Fruit fly (Drosophila melanogaster) whole organism, embryonic: ENCODE data around the gene Hmbs.

Experiments
- Asciz ChIP-seq: fragments of 200-800 bp; sonication (Bioruptor generic); optimal IDR thresholded peaks from 2 replicates; lab custom pipeline; 2017; ENCODE audit warnings: missing biosample characterization, mild to moderate bottlenecking, missing genetic modification characterization, missing genetic modification reagents
- Atf3 ChIP-seq: fragments of 200-800 bp; sonication (Bioruptor generic); optimal IDR thresholded peaks from 3 replicates; lab custom pipeline; 2016; ENCODE audit warnings: missing biosample characterization, missing genetic modification characterization
- Awh ChIP-seq: fragments of 200-800 bp; sonication (Bioruptor generic); IDR thresholded peaks from 2 replicates; pipeline ENCODE4, ENCODE4 v1.3.6; 2022; ENCODE audit warnings: missing biosample characterization, missing genetic modification characterization
- CG10274 ChIP-seq: fragments of 200-800 bp; sonication (Bioruptor generic); optimal IDR thresholded peaks from 3 replicates; lab custom pipeline; 2017; ENCODE audit warnings: missing biosample characterization, mild to moderate bottlenecking, missing genetic modification characterization
- CG10565 ChIP-seq: fragments of 200-800 bp; sonication (Bioruptor generic); optimal IDR thresholded peaks from 3 replicates; lab custom pipeline; 2016; ENCODE audit warnings: missing biosample characterization, mild to moderate bottlenecking, missing genetic modification characterization
- CG11560 ChIP-seq: fragments of 200-800 bp; sonication (Bioruptor generic); IDR thresholded peaks from 3 replicates; pipeline ENCODE4 v1.3.6; 2022; ENCODE audit warnings: missing biosample characterization, missing genetic modification characterization
- CG12219 ChIP-seq: fragments of 200-800 bp; sonication (Bioruptor generic); optimal IDR thresholded peaks from 3 replicates; lab custom pipeline; 2018; ENCODE audit warnings: missing biosample characterization, mild to moderate bottlenecking, missing genetic modification characterization
- CG13424 ChIP-seq: fragments of 200-800 bp; sonication (Bioruptor generic); optimal IDR thresholded peaks from 2 replicates; lab custom pipeline; 2019; ENCODE audit warnings: missing biosample characterization, mild to moderate bottlenecking, missing genetic modification characterization, moderate library complexity
- CG14441 ChIP-seq: fragments of 200-800 bp; sonication (Bioruptor generic); IDR thresholded peaks from 2 replicates; pipeline ENCODE4 v1.3.6; 2022; ENCODE audit warnings: missing biosample characterization, missing genetic modification characterization
- CG14710 ChIP-seq: fragments of 200-800 bp; sonication (Bioruptor generic); optimal IDR thresholded peaks from 3 replicates; lab custom pipeline; 2019; ENCODE audit warnings: missing biosample characterization, mild to moderate bottlenecking, missing genetic modification characterization, moderate library complexity
- CG31441 ChIP-seq: fragments of 200-800 bp; sonication (Bioruptor generic); IDR thresholded peaks from 2 replicates; pipeline ENCODE4 v1.3.6; 2022; ENCODE audit warnings: missing biosample characterization, missing genetic modification characterization
- CG3163 ChIP-seq: fragments of 200-800 bp; sonication (Bioruptor generic); optimal IDR thresholded peaks from 3 replicates; lab custom pipeline; 2016; ENCODE audit warnings: missing biosample characterization, missing genetic modification characterization
- CG3995 ChIP-seq: fragments of 200-800 bp; sonication (Bioruptor generic); optimal IDR thresholded peaks from 3 replicates; lab custom pipeline; 2016; ENCODE audit warnings: missing biosample characterization, missing genetic modification characterization
- CG5180 ChIP-seq: fragments of 200-800 bp; sonication (Bioruptor generic); optimal IDR thresholded peaks from 3 replicates; lab custom pipeline; 2017; ENCODE audit warnings: missing biosample characterization, missing genetic modification characterization, mild to moderate bottlenecking, moderate library complexity, missing genetic modification reagents
- CG7271 ChIP-seq: fragments of 200-800 bp; sonication (Bioruptor generic); optimal IDR thresholded peaks from 2 replicates; lab custom pipeline; 2018; ENCODE audit warnings: missing biosample characterization, mild to moderate bottlenecking, missing genetic modification characterization, moderate library complexity
- CG7745 ChIP-seq: fragments of 200-800 bp; sonication (Bioruptor generic); optimal IDR thresholded peaks from 2 replicates; lab custom pipeline; 2018; ENCODE audit warnings: missing biosample characterization, mild to moderate bottlenecking, missing genetic modification characterization, moderate library complexity
- CG7963 ChIP-seq: fragments of 200-800 bp; sonication (Bioruptor generic); IDR thresholded peaks from 3 replicates; pipeline ENCODE4 v1.3.6; 2022; ENCODE audit warnings: missing biosample characterization, missing genetic modification characterization; ENCODE audit not compliant: partially characterized antibody
- CG9797 ChIP-seq: fragments of 200-800 bp; sonication (Bioruptor generic); optimal IDR thresholded peaks from 3 replicates; lab custom pipeline; 2018; ENCODE audit warnings: missing biosample characterization, mild to moderate bottlenecking, missing genetic modification characterization
- CTCF ChIP-seq: fragments of 200-800 bp; sonication (Bioruptor generic); optimal IDR thresholded peaks from 2 replicates; lab custom pipeline; 2017; ENCODE audit warnings: missing biosample characterization, mild to moderate bottlenecking, missing genetic modification characterization, moderate library complexity
- Drgx ChIP-seq: fragments of 200-800 bp; sonication (Bioruptor generic); IDR thresholded peaks from 2 replicates; pipeline ENCODE4 v1.3.6; 2022; ENCODE audit warnings: missing biosample characterization, missing genetic modification characterization
- Elba2 ChIP-seq: fragments of 200-800 bp; sonication (Bioruptor generic); optimal IDR thresholded peaks from 3 replicates; lab custom pipeline; 2016; ENCODE audit warnings: missing biosample characterization, missing genetic modification characterization
- H15 ChIP-seq: fragments of 200-800 bp; sonication (Bioruptor generic); IDR thresholded peaks from 3 replicates; pipeline ENCODE4 v1.3.6; 2022; ENCODE audit warnings: missing biosample characterization, missing genetic modification characterization
- H2.0 ChIP-seq: fragments of 200-800 bp; sonication (Bioruptor generic); IDR thresholded peaks from 2 replicates; pipeline ENCODE4 v1.3.6; 2022; ENCODE audit warnings: missing biosample characterization, missing genetic modification characterization
- HLH54F ChIP-seq: fragments of 200-800 bp; sonication (Bioruptor generic); optimal IDR thresholded peaks from 3 replicates; lab custom pipeline; 2016; ENCODE audit warnings: missing biosample characterization, missing genetic modification characterization
- HmgZ ChIP-seq: fragments of 200-800 bp; sonication (Bioruptor generic); optimal IDR thresholded peaks from 2 replicates; lab custom pipeline; 2018; ENCODE audit warnings: missing biosample characterization, mild to moderate bottlenecking, missing genetic modification characterization
- Jarid2 ChIP-seq: fragments of 200-800 bp; sonication (Bioruptor generic); optimal IDR thresholded peaks from 3 replicates; lab custom pipeline; 2017; ENCODE audit warnings: mild to moderate bottlenecking, missing biosample characterization, missing genetic modification reagents, missing genetic modification characterization
- MBD-R2 ChIP-seq: fragments of 200-800 bp; sonication (Bioruptor generic); IDR thresholded peaks from 2 replicates; pipeline ENCODE4 v1.3.6; 2022; ENCODE audit warnings: missing biosample characterization, missing genetic modification characterization
- NK7.1 ChIP-seq: fragments of 200-800 bp; sonication (Bioruptor generic); optimal IDR thresholded peaks from 3 replicates; lab custom pipeline; 2016; ENCODE audit warnings: missing biosample characterization, missing genetic modification characterization
- Oli ChIP-seq: fragments of 200-800 bp; sonication (Bioruptor generic); optimal IDR thresholded peaks from 2 replicates; lab custom pipeline; 2018; ENCODE audit warnings: missing biosample characterization, mild to moderate bottlenecking, missing genetic modification characterization, moderate library complexity
- Opbp ChIP-seq: fragments of 200-800 bp; sonication (Bioruptor generic); IDR thresholded peaks from 3 replicates; pipeline ENCODE4 v1.3.6; 2022; ENCODE audit warnings: missing biosample characterization, missing genetic modification characterization; ENCODE audit not compliant: partially characterized antibody
- amos ChIP-seq: fragments of 200-800 bp; sonication (Bioruptor generic); IDR thresholded peaks from 2 replicates; pipeline ENCODE4 v1.3.6; 2022; ENCODE audit warnings: missing biosample characterization, missing genetic modification characterization; ENCODE audit not compliant: partially characterized antibody
- ci ChIP-seq: fragments of 200-800 bp; sonication (Bioruptor generic); IDR thresholded peaks from 3 replicates; pipeline ENCODE4 v1.3.6; 2022; ENCODE audit warnings: missing biosample characterization, missing genetic modification characterization
- crol ChIP-seq: fragments of 200-800 bp; sonication (Bioruptor generic); IDR thresholded peaks from 2 replicates; pipeline ENCODE4 v1.3.6; 2022; ENCODE audit warnings: missing biosample characterization, missing genetic modification characterization
- dan ChIP-seq: fragments of 200-800 bp; sonication (Bioruptor generic); IDR thresholded peaks from 2 replicates; pipeline ENCODE4 v1.3.6; 2022; ENCODE audit warnings: missing biosample characterization, missing genetic modification characterization
- dati ChIP-seq: fragments of 200-800 bp; sonication (Bioruptor generic); IDR thresholded peaks from 2 replicates; pipeline ENCODE4 v1.3.6; 2022; ENCODE audit warnings: missing biosample characterization, missing genetic modification characterization
- dimm ChIP-seq: fragments of 200-800 bp; sonication (Bioruptor generic); IDR thresholded peaks from 2 replicates; pipeline ENCODE4 v1.3.6; 2022; ENCODE audit warnings: missing biosample characterization, missing genetic modification characterization
- dpn ChIP-seq, 2 experiments: fragments of 200-800 bp; sonication (Bioruptor generic); optimal IDR thresholded peaks; 3 replicates each; lab custom pipeline; 2016; ENCODE audit warnings: missing biosample characterization in 2 of 2, missing genetic modification characterization in 2 of 2
- dysf ChIP-seq: fragments of 200-800 bp; sonication (Bioruptor generic); IDR thresholded peaks from 3 replicates; pipeline ENCODE4 v1.3.6; 2022; ENCODE audit warnings: missing biosample characterization, missing genetic modification characterization
- fd64A ChIP-seq: fragments of 200-800 bp; sonication (Bioruptor generic); optimal IDR thresholded peaks from 3 replicates; lab custom pipeline; 2018; ENCODE audit warnings: missing biosample characterization, mild to moderate bottlenecking, missing genetic modification characterization
- gce ChIP-seq: fragments of 200-800 bp; sonication (Bioruptor generic); IDR thresholded peaks from 3 replicates; pipeline ENCODE4 v1.3.6; 2022; ENCODE audit warnings: missing biosample characterization, missing genetic modification characterization
- lbe ChIP-seq: fragments of 200-800 bp; sonication (Bioruptor generic); optimal IDR thresholded peaks from 2 replicates; lab custom pipeline; 2016; ENCODE audit warnings: missing biosample characterization, mild to moderate bottlenecking, missing genetic modification characterization
- lola ChIP-seq, 3 experiments: fragments of >200 bp in 2 of 3; fragments of 200-800 bp in 1 of 3; sonication (Bioruptor generic) in 1 of 3; optimal IDR thresholded peaks; 2 replicates each; lab custom pipeline; 2017 to 2019; ENCODE audit warnings: missing biosample characterization in 3 of 3, missing genetic modification characterization in 3 of 3, mild to moderate bottlenecking in 1 of 3, moderate library complexity in 1 of 3
- nmo ChIP-seq: fragments of 200-800 bp; sonication (Bioruptor generic); optimal IDR thresholded peaks from 2 replicates; lab custom pipeline; 2018; ENCODE audit warnings: missing biosample characterization, mild to moderate bottlenecking, missing genetic modification characterization, moderate library complexity
- pb ChIP-seq: fragments of 200-800 bp; sonication (Bioruptor generic); optimal IDR thresholded peaks from 3 replicates; lab custom pipeline; 2016; ENCODE audit warnings: missing biosample characterization, missing genetic modification characterization
- pnt ChIP-seq: fragments of 200-800 bp; sonication (Bioruptor generic); optimal IDR thresholded peaks from 3 replicates; lab custom pipeline; 2016; ENCODE audit warnings: missing biosample characterization, missing genetic modification characterization
- ro ChIP-seq: fragments of 200-800 bp; sonication (Bioruptor generic); IDR thresholded peaks from 2 replicates; pipeline ENCODE4 v1.3.6; 2022; ENCODE audit warnings: missing biosample characterization, missing genetic modification characterization
- scrt ChIP-seq: fragments of 200-800 bp; sonication (Bioruptor generic); optimal IDR thresholded peaks from 2 replicates; lab custom pipeline; 2018; ENCODE audit warnings: missing biosample characterization, mild to moderate bottlenecking, missing genetic modification characterization, moderate library complexity
- slou ChIP-seq: fragments of 200-800 bp; sonication (Bioruptor generic); optimal IDR thresholded peaks from 3 replicates; lab custom pipeline; 2016; ENCODE audit warnings: missing biosample characterization, missing genetic modification characterization
- so ChIP-seq: fragments of 200-800 bp; sonication (Bioruptor generic); IDR thresholded peaks from 3 replicates; pipeline ENCODE4 v1.3.6; 2022; ENCODE audit warnings: missing biosample characterization, missing genetic modification characterization
- sqz ChIP-seq: fragments of 200-800 bp; sonication (Bioruptor generic); optimal IDR thresholded peaks from 3 replicates; lab custom pipeline; 2018; ENCODE audit warnings: missing biosample characterization, mild to moderate bottlenecking, missing genetic modification characterization
- unpg ChIP-seq: fragments of 200-800 bp; sonication (Bioruptor generic); optimal IDR thresholded peaks from 3 replicates; lab custom pipeline; 2018; ENCODE audit warnings: missing biosample characterization, mild to moderate bottlenecking, missing genetic modification characterization, moderate library complexity

Hmbs gene

dm6 chr3L:1298509-1298908, 36.2 kb upstream of the Hmbs start, which contains the start of gene scf (continued):
- TF ChIP-seq slou (GFP tag; lab: Kevin White, UChicago) = no peak
- TF ChIP-seq H15 = 0 out of 3 replicates have a peak, but pooled peaks have one; percentile 33
- TF ChIP-seq amos (GFP tag; lab: Robert Waterston, UW) = peak; percentile 27; the same call in 1 of the 2 replicates
- TF ChIP-seq scrt (GFP tag; lab: Kevin White, UChicago) = no peak
- peak; percentile 80 for TF ChIP-seq Jarid2 (GFP tag; lab: Kevin White, UChicago)
- TF ChIP-seq Asciz = no peak
- no peak for TF ChIP-seq pnt (GFP tag; lab: Kevin White, UChicago)
- no peak for TF ChIP-seq fd64A
- peak; percentile 52; the same call in 2 of the 3 replicates for TF ChIP-seq Opbp (GFP tag; lab: Robert Waterston, UW)
- peak; percentile 1 for TF ChIP-seq CG9797
- no peak for TF ChIP-seq NK7.1 (GFP tag; lab: Kevin White, UChicago)
- TF ChIP-seq CG13424 (tag; lab: Kevin White, UChicago) = no peak
- TF ChIP-seq ro (GFP tag; lab: Robert Waterston, UW) = peak; percentile 40; the same call in 1 of the 2 replicates
- TF ChIP-seq CG10565 = no peak
- no peak for TF ChIP-seq H2.0 (GFP tag; lab: Robert Waterston, UW)
- TF ChIP-seq ci (GFP tag; lab: Robert Waterston, UW) = peak; percentile 63; the same call in 2 of the 3 replicates
- no peak for TF ChIP-seq dimm
- TF ChIP-seq dan (GFP tag; lab: Robert Waterston, UW) = no peak
- no peak for TF ChIP-seq CG7745 (tag; lab: Kevin White, UChicago)
- TF ChIP-seq CG7963 = no peak
- no peak for TF ChIP-seq CG11560 (tag; lab: Robert Waterston, UW)
- 0 out of 2 replicates have a peak, but pooled peaks have one; percentile 30 for TF ChIP-seq Awh (GFP tag; lab: Robert Waterston, UW)
- TF ChIP-seq sqz (GFP tag; lab: Kevin White, UChicago) = no peak
- TF ChIP-seq CG5180 (GFP tag; lab: Kevin White, UChicago) = no peak
- TF ChIP-seq nmo (GFP tag; lab: Kevin White, UChicago) = no peak
- no peak for TF ChIP-seq CG12219 (GFP tag; lab: Kevin White, UChicago)
- peak; percentile 33 for TF ChIP-seq CTCF (GFP tag; lab: Kevin White, UChicago)
- peak; percentile 41 for TF ChIP-seq pb
- TF ChIP-seq Drgx = no peak
- no peak for TF ChIP-seq dysf
- TF ChIP-seq CG31441 (GFP tag; lab: Robert Waterston, UW) = no peak
- TF ChIP-seq CG14710 (tag; lab: Kevin White, UChicago) = peak; percentile 36
- peak; percentile 37 for TF ChIP-seq CG3163 (GFP tag; lab: Kevin White, UChicago)
- peak; percentile 78 for TF ChIP-seq CG3995 (GFP tag; lab: Kevin White, UChicago)
- TF ChIP-seq so = no peak
- no peak for TF ChIP-seq lbe (GFP tag; lab: Kevin White, UChicago)
- peak; percentile 27 for TF ChIP-seq MBD-R2 (GFP tag; lab: Robert Waterston, UW)
- TF ChIP-seq dati (GFP tag; lab: Robert Waterston, UW) = no peak
- no peak for TF ChIP-seq dpn (GFP tag; optimal IDR thresholded peaks at IDR 0.05; lab: Kevin White, UChicago)
- no peak for TF ChIP-seq CG10274 (GFP tag; lab: Kevin White, UChicago)
- TF ChIP-seq CG14441 (GFP tag; lab: Robert Waterston, UW) = no peak
- TF ChIP-seq CG7271 = no peak
- no peak for TF ChIP-seq unpg (GFP tag; lab: Kevin White, UChicago)
- 0 out of 2 replicates have a peak, but pooled peaks have one; percentile 29 for TF ChIP-seq crol (GFP tag; lab: Robert Waterston, UW)
- TF ChIP-seq gce (GFP tag; lab: Robert Waterston, UW) = no peak; the same call in 2 of the 3 replicates
- no peak for TF ChIP-seq lola (GFP tag; optimal IDR thresholded peaks at IDR 0.05; lab: Kevin White, UChicago)
- TF ChIP-seq HLH54F (GFP tag; lab: Kevin White, UChicago) = no peak
- TF ChIP-seq Elba2 (GFP tag; lab: Kevin White, UChicago) = no peak
- TF ChIP-seq HmgZ = peak; percentile 26
- no peak for TF ChIP-seq Oli (tag; lab: Kevin White, UChicago)
- TF ChIP-seq Atf3 (GFP tag; lab: Kevin White, UChicago) = no peak
